Fruit fly (Drosophila melanogaster): ENCODE measurements around the gene Ctps.

The Ctps gene

DNA sequence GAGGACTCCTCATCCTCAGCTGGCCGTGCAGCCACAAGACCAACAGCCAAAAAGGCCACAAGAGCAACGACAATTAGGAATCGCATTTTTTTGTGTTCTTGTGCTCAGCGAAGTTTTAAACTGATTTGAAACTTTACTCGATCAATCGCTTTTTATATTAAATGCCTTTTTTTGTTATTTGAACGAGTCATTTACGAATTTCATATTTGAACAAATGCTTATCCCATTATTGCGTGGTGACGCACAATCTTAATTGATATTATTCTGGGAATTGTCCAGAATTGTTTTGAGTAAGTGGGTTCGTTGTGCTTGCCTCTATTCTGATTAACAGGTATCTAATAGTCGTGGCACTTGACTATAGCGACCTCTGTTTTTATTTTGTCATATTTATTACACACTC is 45.3 kb upstream of the Ctps start, which contains the start of gene CG13461:
Gene CG13461 (minus strand): TSS at position 101 of the 400 bp plus-strand sequence.
- TF ChIP-seq Stat92E (GFP tag; optimal IDR thresholded peaks at IDR 0.05) (no peak), vvl (GFP tag; IDR thresholded peaks at IDR 0.05) (no peak)

dm6 chr3L:15053251-15053650 is 44.5 kb upstream of the Ctps start, which contains the start of gene CG43680:
CG43680 (minus strand) TSS chr3L:15053351.
- TF ChIP-seq CG3995 (GFP tag; optimal IDR thresholded peaks at IDR 0.05) (no peak), sens (GFP tag) (peak; percentile 50)

dm6 chr3L:15054035-15054434 is 43.7 kb upstream of the Ctps start, which contains the start of gene CG18649:
CG18649 (minus strand) TSS chr3L:15054135.
- TF ChIP-seq gfzf (GFP tag; optimal IDR thresholded peaks at IDR 0.05) (no peak), Fer2 (tag; optimal IDR thresholded peaks at IDR 0.05) (no peak), CG6689 (GFP tag; IDR thresholded peaks at IDR 0.05) (0 out of 2 replicates have a peak, but pooled peaks have one; percentile 6), Meics (GFP tag; optimal IDR thresholded peaks at IDR 0.05) (no peak), CG16779 (GFP tag; IDR thresholded peaks at IDR 0.05) (no peak), CG1529 (GFP tag; optimal IDR thresholded peaks at IDR 0.05) (no peak), CG10209 (GFP tag; optimal IDR thresholded peaks at IDR 0.05) (no peak), CG2678 (tag; optimal IDR thresholded peaks at IDR 0.05) (no peak), BtbVII (GFP tag; optimal IDR thresholded peaks at IDR 0.05) (no peak), CG11504 (tag; optimal IDR thresholded peaks at IDR 0.05) (no peak), zen2 (GFP tag; IDR thresholded peaks at IDR 0.05; ENCODE audit: partially characterized antibody) (no peak), lab (GFP tag; optimal IDR thresholded peaks at IDR 0.05) (peak; percentile 10), CG6765 (GFP tag; optimal IDR thresholded peaks at IDR 0.05) (peak; percentile 3), CTCF (GFP tag; optimal IDR thresholded peaks at IDR 0.05) (no peak), ind (GFP tag; optimal IDR thresholded peaks at IDR 0.05) (peak; percentile 29), CG9817 (tag; optimal IDR thresholded peaks at IDR 0.05) (no peak), Mes4 (GFP tag; optimal IDR thresholded peaks at IDR 0.05) (no peak), zen (tag; optimal IDR thresholded peaks at IDR 0.05) (no peak), Bteb2 (GFP tag; optimal IDR thresholded peaks at IDR 0.05) (no peak), Dek (tag; optimal IDR thresholded peaks at IDR 0.05) (no peak), CG18599 (GFP tag; optimal IDR thresholded peaks at IDR 0.05) (no peak), grn (GFP tag; optimal IDR thresholded peaks at IDR 0.05) (no peak), odd (GFP tag; optimal IDR thresholded peaks at IDR 0.05) (no peak), hbn (GFP tag; IDR thresholded peaks at IDR 0.05; ENCODE audit: partially characterized antibody) (no peak), Rfx (GFP tag; IDR thresholded peaks at IDR 0.05) (peak; percentile 18; the same call in 1 of the 2 replicates), MBD-R2 (GFP tag; IDR thresholded peaks at IDR 0.05) (no peak), ato (GFP tag; IDR thresholded peaks at IDR 0.05; ENCODE audit: partially characterized antibody) (no peak), gcm (GFP tag; optimal IDR thresholded peaks at IDR 0.05) (no peak), GATAe (GFP tag; conservative IDR thresholded peaks at IDR 0.05) (no peak)

DNA sequence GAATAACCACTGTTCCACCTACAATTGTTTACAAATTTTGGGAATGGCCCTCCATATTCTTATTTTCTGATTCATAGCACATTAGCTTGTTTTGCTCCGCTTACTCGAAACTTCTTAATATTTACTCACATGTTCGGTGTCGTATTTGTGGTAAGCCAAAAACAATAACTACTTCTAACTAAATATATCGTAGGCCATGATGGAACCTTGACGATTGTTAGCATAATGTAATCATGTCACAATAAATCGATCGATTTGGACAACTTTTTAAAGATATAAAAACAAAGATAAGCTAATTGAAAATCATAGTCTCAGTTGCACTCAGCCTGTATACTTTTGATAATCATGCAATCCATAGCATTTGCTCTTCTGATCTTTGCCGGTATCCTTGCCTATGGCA is 43.2 kb upstream of the Ctps start, which contains the start of gene EAChm:
Gene EAChm (plus strand): TSS at position 301 of the 400 bp plus-strand sequence.
- TF ChIP-seq CG1602 (GFP tag; optimal IDR thresholded peaks at IDR 0.05) = no peak
- TF ChIP-seq trem (tag; optimal IDR thresholded peaks at IDR 0.05) = no peak
- TF ChIP-seq CG4820 (GFP tag; optimal IDR thresholded peaks at IDR 0.05) = no peak
- TF ChIP-seq grn (GFP tag; optimal IDR thresholded peaks at IDR 0.05) = no peak
- no peak for TF ChIP-seq ci (GFP tag; IDR thresholded peaks at IDR 0.05)
- TF ChIP-seq gce (GFP tag; IDR thresholded peaks at IDR 0.05) = no peak
- peak; percentile 11 for TF ChIP-seq Meics (GFP tag; optimal IDR thresholded peaks at IDR 0.05)

Measured in whole organism, embryonic.